Worm (Caenorhabditis elegans): ENCODE data around the gene F54B11.9.

DNA sequence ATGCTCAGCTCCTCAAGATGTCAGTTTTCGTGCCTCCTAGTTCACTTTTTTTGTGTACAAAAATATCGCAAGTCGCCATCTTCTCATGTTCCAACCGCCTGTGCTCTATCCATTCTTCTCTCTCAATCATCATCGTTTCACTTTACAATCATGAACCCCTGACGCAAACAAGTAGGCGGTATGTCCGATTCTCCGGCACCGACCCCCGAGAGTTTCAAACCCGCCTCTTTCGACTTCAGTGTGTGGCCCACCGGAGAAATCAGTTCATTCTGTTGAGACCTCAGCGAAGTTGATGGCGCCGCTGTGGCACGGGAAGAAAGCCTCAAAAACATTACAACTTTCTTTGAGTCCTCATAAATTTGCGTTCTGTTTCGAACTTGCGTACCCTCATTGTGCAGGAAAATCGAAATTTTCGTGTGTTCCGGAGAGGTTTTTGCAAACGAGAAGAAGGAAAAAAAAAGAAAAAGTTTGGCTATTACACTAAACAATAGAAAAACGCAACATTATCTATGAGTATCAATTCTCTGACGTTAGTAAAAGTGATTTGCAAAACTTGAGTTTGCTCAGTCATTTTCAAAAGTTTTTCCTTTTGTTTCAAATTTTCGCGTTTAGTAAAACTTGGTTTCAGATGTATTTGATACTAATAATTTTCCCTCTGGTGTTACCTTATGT is at the start of gene F54B11.9:
- TF ChIP-seq lir-3 (tag; optimal IDR thresholded peaks at IDR 0.05) = no peak
- TF ChIP-seq madf-9 (GFP tag; conservative IDR thresholded peaks at IDR 0.05) = no peak
- no peak for TF ChIP-seq daf-12 (tag; optimal IDR thresholded peaks at IDR 0.05)
- no peak for TF ChIP-seq hlh-11 (tag; optimal IDR thresholded peaks at IDR 0.05)
- TF ChIP-seq pha-4 (GFP tag; IDR thresholded peaks at IDR 0.05) = no peak
- no peak for TF ChIP-seq pha-4 (tag; optimal IDR thresholded peaks at IDR 0.05)
- no peak for TF ChIP-seq nhr-111 (GFP tag; optimal IDR thresholded peaks at IDR 0.05)
- TF ChIP-seq lsy-2 (tag; optimal IDR thresholded peaks at IDR 0.05) = no peak
- TF ChIP-seq lim-7 (GFP tag; IDR thresholded peaks at IDR 0.05) = no peak
- TF ChIP-seq ama-1 (optimal IDR thresholded peaks at IDR 0.05) = no peak
- no peak for TF ChIP-seq ces-1 (GFP tag; optimal IDR thresholded peaks at IDR 0.05)

Data from whole organism, L4 larva.